Worm (Caenorhabditis elegans): ENCODE measurements around the gene F53C3.4.

DNA sequence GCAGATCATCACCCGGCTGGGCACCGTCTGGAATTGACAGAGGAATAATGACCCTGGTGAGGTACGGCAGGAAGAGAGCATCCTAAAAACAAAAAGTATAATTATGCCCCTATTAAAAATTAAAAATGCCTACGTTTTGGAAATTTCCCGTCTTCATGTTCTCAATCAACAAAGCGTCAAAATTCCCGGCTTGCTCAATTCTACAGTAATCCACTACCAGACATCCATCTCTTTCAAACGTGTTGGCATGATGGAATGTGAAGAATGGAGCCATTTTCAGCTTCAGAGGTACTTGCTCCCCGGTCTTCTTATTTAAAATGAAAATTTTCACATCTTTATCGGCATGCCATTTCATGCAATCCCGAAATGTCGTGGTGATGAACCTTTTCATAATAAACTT is 8.1 kb downstream of the F53C3.4 start:
- no peak for TF ChIP-seq ztf-3 (GFP tag; optimal IDR thresholded peaks at IDR 0.05)
- no peak for TF ChIP-seq madf-10 (tag; optimal IDR thresholded peaks at IDR 0.05)
- no peak for TF ChIP-seq lsy-27 (tag; optimal IDR thresholded peaks at IDR 0.05; ENCODE audit: borderline replicate concordance, insufficient read depth)
- no peak for TF ChIP-seq Y53F4B.3 (GFP tag; IDR thresholded peaks at IDR 0.05)
- TF ChIP-seq F33H1.4 (GFP tag; IDR thresholded peaks at IDR 0.05) = no peak
- TF ChIP-seq snpc-4 (GFP tag; optimal IDR thresholded peaks at IDR 0.05) = no peak
- TF ChIP-seq snpc-4 (tag; optimal IDR thresholded peaks at IDR 0.05) = no peak
- TF ChIP-seq ceh-40 (GFP tag; IDR thresholded peaks at IDR 0.05) = no peak
- no peak for TF ChIP-seq ztf-28 (GFP tag; IDR thresholded peaks at IDR 0.05)

All from whole organism, young adult.